Worm (Caenorhabditis elegans) whole organism, early embryonic: ENCODE results near the gene aps-2.

Experiments
- ama-1 ChIP-seq: fragments of 150-350 bp; optimal IDR thresholded peaks from 2 replicates; lab custom pipeline; 2014
- flt-1 ChIP-seq: fragments of 200-800 bp; sonication (Bioruptor generic); IDR thresholded peaks from 2 replicates; pipeline ENCODE4 v1.3.6; 2022; ENCODE audit warnings: missing genetic modification characterization, missing compliant biosample characterization

DNA sequence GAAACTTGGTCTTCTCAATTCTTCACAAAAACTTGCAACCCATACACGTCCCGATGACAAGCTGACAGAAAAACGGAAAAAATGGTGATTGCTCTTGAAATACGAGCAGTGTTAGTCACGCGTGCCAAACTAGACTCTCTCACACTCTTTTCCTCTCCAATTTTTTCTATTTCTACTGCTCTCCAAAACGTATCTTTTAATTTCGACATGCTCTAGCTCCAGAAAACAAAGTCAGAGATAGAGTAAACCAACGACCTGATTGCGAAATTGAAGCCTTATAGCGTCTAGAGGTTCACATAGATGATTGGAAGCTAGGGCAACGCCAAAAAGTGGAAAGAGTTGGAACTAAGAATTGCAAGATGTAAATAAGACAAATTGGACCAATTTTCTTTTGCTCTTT lies 32.3 kb downstream of the aps-2 start:
- TF ChIP-seq ama-1 (lab: Kevin White, UChicago): no peak
- TF ChIP-seq flt-1 (GFP tag; lab: Robert Waterston, UW): no peak
